Worm (Caenorhabditis elegans) whole organism, late embryonic: ENCODE data around the gene lron-3.

Experiments used
- K02D7.2 ChIP-seq: sonication (generic microtip); optimal IDR thresholded peaks from 2 replicates; lab custom pipeline; 2017; ENCODE audit warnings: mild to moderate bottlenecking, missing genetic modification characterization, missing compliant biosample characterization
- K09A11.1 ChIP-seq: sonication (generic microtip); optimal IDR thresholded peaks from 2 replicates; lab custom pipeline; 2017; ENCODE audit warnings: antibody characterized with exemption, mild to moderate bottlenecking, missing genetic modification characterization, missing compliant biosample characterization; ENCODE audit not compliant: insufficient read depth
- T23F11.4 ChIP-seq: fragments of 200-800 bp; sonication (Bioruptor generic); optimal IDR thresholded peaks from 2 replicates; lab custom pipeline; 2018; ENCODE audit warnings: mild to moderate bottlenecking, missing genetic modification characterization, missing compliant biosample characterization
- ahr-1 ChIP-seq: sonication (generic microtip); optimal IDR thresholded peaks from 2 replicates; lab custom pipeline; 2016; ENCODE audit warnings: missing genetic modification characterization, missing compliant biosample characterization
- ama-1 ChIP-seq: fragments of 150-350 bp; optimal IDR thresholded peaks from 2 replicates; lab custom pipeline; 2014
- ceh-14 ChIP-seq: sonication (generic microtip); optimal IDR thresholded peaks from 2 replicates; lab custom pipeline; 2016; ENCODE audit warnings: missing genotype, missing genetic modification characterization, missing compliant biosample characterization
- ceh-18 ChIP-seq: sonication (generic microtip); optimal IDR thresholded peaks from 2 replicates; lab custom pipeline; 2016; ENCODE audit warnings: missing genetic modification characterization, missing compliant biosample characterization
- ceh-19 ChIP-seq: fragments of 200-800 bp; sonication (Bioruptor generic); optimal IDR thresholded peaks from 2 replicates; lab custom pipeline; 2018; ENCODE audit warnings: mild to moderate bottlenecking, missing genetic modification characterization, missing compliant biosample characterization
- ceh-2 ChIP-seq: sonication (generic microtip); optimal IDR thresholded peaks from 2 replicates; lab custom pipeline; 2016; ENCODE audit warnings: missing genotype, missing genetic modification characterization, missing compliant biosample characterization
- ceh-24 ChIP-seq: sonication (generic microtip); optimal IDR thresholded peaks from 2 replicates; lab custom pipeline; 2016; ENCODE audit warnings: mild to moderate bottlenecking, missing genetic modification characterization, missing compliant biosample characterization
- ceh-30 ChIP-seq: fragments of 150-350 bp; optimal IDR thresholded peaks from 2 replicates; lab custom pipeline; 2014; ENCODE audit warnings: missing biosample characterization, missing genetic modification characterization
- ceh-34 ChIP-seq: sonication (generic microtip); optimal IDR thresholded peaks from 2 replicates; lab custom pipeline; 2016; ENCODE audit warnings: mild to moderate bottlenecking, missing genetic modification characterization, missing compliant biosample characterization
- ceh-6 ChIP-seq: fragments of 200-800 bp; sonication (Bioruptor generic); optimal IDR thresholded peaks from 2 replicates; lab custom pipeline; 2018; ENCODE audit warnings: mild to moderate bottlenecking, missing genetic modification characterization, missing compliant biosample characterization
- ceh-9 ChIP-seq: sonication (generic microtip); optimal IDR thresholded peaks from 2 replicates; lab custom pipeline; 2016; ENCODE audit warnings: mild to moderate bottlenecking, missing genetic modification characterization, inconsistent platforms, missing compliant biosample characterization
- che-1 ChIP-seq: sonication (generic microtip); optimal IDR thresholded peaks from 2 replicates; lab custom pipeline; 2016; ENCODE audit warnings: mild to moderate bottlenecking, missing genetic modification characterization, missing compliant biosample characterization
- ets-4 ChIP-seq: sonication (generic microtip); optimal IDR thresholded peaks from 2 replicates; lab custom pipeline; 2016; ENCODE audit warnings: missing genetic modification characterization, missing compliant biosample characterization
- eyg-1 ChIP-seq: sonication (generic microtip); optimal IDR thresholded peaks from 2 replicates; lab custom pipeline; 2016; ENCODE audit warnings: missing genotype, missing genetic modification characterization, missing compliant biosample characterization
- fax-1 ChIP-seq: sonication (generic microtip); optimal IDR thresholded peaks from 2 replicates; lab custom pipeline; 2016; ENCODE audit warnings: missing genotype, missing genetic modification characterization, missing compliant biosample characterization
- fkh-10 ChIP-seq: fragments of 150-350 bp; optimal IDR thresholded peaks from 2 replicates; lab custom pipeline; 2014; ENCODE audit warnings: missing biosample characterization, missing genetic modification reagents, missing genetic modification characterization
- hlh-15 ChIP-seq: sonication (generic microtip); optimal IDR thresholded peaks from 2 replicates; lab custom pipeline; 2016; ENCODE audit warnings: missing genetic modification characterization, missing compliant biosample characterization
- lim-6 ChIP-seq: sonication (generic microtip); optimal IDR thresholded peaks from 2 replicates; lab custom pipeline; 2016; ENCODE audit warnings: missing genetic modification characterization, missing compliant biosample characterization
- madf-2 ChIP-seq: sonication (generic microtip); optimal IDR thresholded peaks from 2 replicates; lab custom pipeline; 2017; ENCODE audit warnings: missing genetic modification characterization, missing compliant biosample characterization
- mec-3 ChIP-seq: sonication (generic microtip); optimal IDR thresholded peaks from 2 replicates; lab custom pipeline; 2016; ENCODE audit warnings: borderline replicate concordance, missing genetic modification characterization, missing compliant biosample characterization
- nhr-11 ChIP-seq: fragments of 150-350 bp; optimal IDR thresholded peaks from 2 replicates; lab custom pipeline; 2014; ENCODE audit warnings: missing biosample characterization, missing genetic modification characterization
- npax-4 ChIP-seq: sonication (generic microtip); optimal IDR thresholded peaks from 2 replicates; lab custom pipeline; 2016; ENCODE audit warnings: missing genetic modification characterization, missing compliant biosample characterization
- odd-2 ChIP-seq: sonication (generic microtip); optimal IDR thresholded peaks from 2 replicates; lab custom pipeline; 2017; ENCODE audit warnings: antibody characterized with exemption, mild to moderate bottlenecking, missing genetic modification characterization, missing compliant biosample characterization
- pag-3 ChIP-seq: sonication (generic microtip); optimal IDR thresholded peaks from 2 replicates; lab custom pipeline; 2016; ENCODE audit warnings: missing compliant biosample characterization, missing genetic modification characterization, borderline replicate concordance
- pat-9 ChIP-seq: fragments of 200-800 bp; sonication (Bioruptor generic); optimal IDR thresholded peaks from 2 replicates; lab custom pipeline; 2018; ENCODE audit warnings: mild to moderate bottlenecking, missing genetic modification characterization, moderate library complexity, missing compliant biosample characterization
- pha-2 ChIP-seq: sonication (generic microtip); optimal IDR thresholded peaks from 2 replicates; lab custom pipeline; 2017; ENCODE audit warnings: mild to moderate bottlenecking, missing genetic modification characterization, missing compliant biosample characterization
- pqm-1 ChIP-seq: sonication (generic microtip); optimal IDR thresholded peaks from 2 replicates; lab custom pipeline; 2016; ENCODE audit warnings: missing genetic modification characterization, missing compliant biosample characterization
- sdc-2 ChIP-seq: sonication (generic microtip); optimal IDR thresholded peaks from 2 replicates; lab custom pipeline; 2016; ENCODE audit warnings: missing genotype, missing genetic modification characterization, missing compliant biosample characterization
- sox-2 ChIP-seq: fragments of 200-800 bp; sonication (Bioruptor generic); IDR thresholded peaks from 2 replicates; pipeline ENCODE4 v1.3.6; 2022; ENCODE audit warnings: missing genetic modification reagents, missing genetic modification characterization, missing compliant biosample characterization
- sox-4 ChIP-seq: sonication (generic microtip); optimal IDR thresholded peaks from 2 replicates; lab custom pipeline; 2017; ENCODE audit warnings: mild to moderate bottlenecking, missing genetic modification characterization, inconsistent platforms, missing compliant biosample characterization
- syd-9 ChIP-seq: sonication (generic microtip); optimal IDR thresholded peaks from 2 replicates; lab custom pipeline; 2016; ENCODE audit warnings: mild to moderate bottlenecking, missing genetic modification characterization, moderate library complexity, missing compliant biosample characterization
- tbx-2 ChIP-seq: sonication (generic microtip); optimal IDR thresholded peaks from 2 replicates; lab custom pipeline; 2016; ENCODE audit warnings: missing genetic modification characterization, missing compliant biosample characterization
- ttx-3 ChIP-seq: sonication (generic microtip); optimal IDR thresholded peaks from 2 replicates; lab custom pipeline; 2016; ENCODE audit warnings: missing genetic modification reagents, missing genetic modification characterization, missing compliant biosample characterization
- unc-55 ChIP-seq: sonication (generic microtip); optimal IDR thresholded peaks from 2 replicates; lab custom pipeline; 2017; ENCODE audit warnings: missing biosample characterization, missing genetic modification reagents, missing genetic modification characterization
- unc-86 ChIP-seq: sonication (generic microtip); optimal IDR thresholded peaks from 2 replicates; lab custom pipeline; 2016; ENCODE audit warnings: missing genetic modification characterization, missing compliant biosample characterization

Gene lron-3

ce11 chrX:15585144-15585543 lies 27.4 kb upstream of the lron-3 start:
- TF ChIP-seq ceh-9 (no peak), unc-86 (tag; lab: Kevin White, UChicago) (no peak), fax-1 (no peak), pat-9 (no peak), ceh-30 (tag; lab: Kevin White, UChicago) (no peak)

ce11 chrX:15576942-15577341 lies 19.2 kb upstream of the lron-3 start, which contains the start of gene K09A9.6:
Gene K09A9.6 (plus strand): TSS chrX:15577242.
- no peak for TF ChIP-seq ceh-34 (tag; lab: Kevin White, UChicago)
- no peak for TF ChIP-seq eyg-1
- no peak for TF ChIP-seq ceh-14 (tag; lab: Kevin White, UChicago)
- TF ChIP-seq pag-3 (tag; lab: Kevin White, UChicago): no peak
- no peak for TF ChIP-seq sox-4 (tag; lab: Kevin White, UChicago)
- TF ChIP-seq K09A11.1 (tag; lab: Kevin White, UChicago): no peak
- no peak for TF ChIP-seq sox-2 (GFP tag; lab: Robert Waterston, UW)
- no peak for TF ChIP-seq sdc-2 (tag; lab: Kevin White, UChicago)
- TF ChIP-seq pqm-1 (tag; lab: Kevin White, UChicago): no peak
- no peak for TF ChIP-seq ama-1 (lab: Kevin White, UChicago)
- no peak for TF ChIP-seq hlh-15 (tag; lab: Kevin White, UChicago)

- TF ChIP-seq unc-55 (peak; percentile 9), fkh-10 (GFP tag; lab: Kevin White, UChicago) (no peak), nhr-11 (tag; lab: Kevin White, UChicago) (no peak), syd-9 (tag; lab: Kevin White, UChicago) (no peak), madf-2 (tag; lab: Kevin White, UChicago) (no peak), fax-1 (no peak), pag-3 (tag; lab: Kevin White, UChicago) (no peak), ceh-19 (GFP tag; lab: Kevin White, UChicago) (no peak), ceh-18 (tag; lab: Kevin White, UChicago) (peak; percentile 53), ets-4 (tag; lab: Kevin White, UChicago) (no peak), che-1 (no peak), eyg-1 (no peak), ahr-1 (tag; lab: Kevin White, UChicago) (no peak)
Measured at ce11 chrX:15575460-15575859, 17.7 kb upstream of the lron-3 start.

ce11 chrX:15572021-15572420 lies 14.3 kb upstream of the lron-3 start:
- peak; percentile 7 for TF ChIP-seq mec-3 (tag; lab: Kevin White, UChicago)
- no peak for TF ChIP-seq ceh-24 (tag; lab: Kevin White, UChicago)
- TF ChIP-seq K02D7.2 (tag; lab: Kevin White, UChicago): no peak
- no peak for TF ChIP-seq tbx-2 (tag; lab: Kevin White, UChicago)
- TF ChIP-seq sox-2 (GFP tag; lab: Robert Waterston, UW): no peak
- TF ChIP-seq ceh-2 (tag; lab: Kevin White, UChicago): no peak
- TF ChIP-seq K09A11.1 (tag; lab: Kevin White, UChicago): no peak
- TF ChIP-seq, all 69 proteins: peak for 1

ce11 chrX:15569633-15570032 lies 11.9 kb upstream of the lron-3 start:
- TF ChIP-seq ttx-3: no peak
- no peak for TF ChIP-seq K02D7.2 (tag; lab: Kevin White, UChicago)
- no peak for TF ChIP-seq npax-4 (tag; lab: Kevin White, UChicago)
- no peak for TF ChIP-seq ceh-6 (GFP tag; lab: Kevin White, UChicago)
- no peak for TF ChIP-seq ceh-2 (tag; lab: Kevin White, UChicago)
- no peak for TF ChIP-seq lim-6 (tag; lab: Kevin White, UChicago)
- TF ChIP-seq ama-1 (lab: Kevin White, UChicago): no peak
- TF ChIP-seq sox-2 (GFP tag; lab: Robert Waterston, UW): no peak
- TF ChIP-seq madf-2 (tag; lab: Kevin White, UChicago): no peak
- no peak for TF ChIP-seq T23F11.4 (GFP tag; lab: Kevin White, UChicago)
- TF ChIP-seq pat-9: no peak
- TF ChIP-seq ceh-19 (GFP tag; lab: Kevin White, UChicago): no peak
- no peak for TF ChIP-seq odd-2
- TF ChIP-seq fkh-10 (GFP tag; lab: Kevin White, UChicago): no peak
- no peak for TF ChIP-seq pha-2 (tag; lab: Kevin White, UChicago)
